Fruit fly (Drosophila melanogaster) Kc167 (cell line): Measurements from ENCODE around the gene Ugt36D1.

Experiments used
- Myc ChIP-seq: fragments of >200 bp; optimal IDR thresholded peaks from 2 replicates; lab custom pipeline; 2017; ENCODE audit warnings: missing external identifiers
- Sin3A ChIP-seq: fragments of >200 bp; optimal IDR thresholded peaks from 2 replicates; lab custom pipeline; 2018; ENCODE audit warnings: missing external identifiers
- h ChIP-seq: fragments of >200 bp; optimal IDR thresholded peaks from 3 replicates; lab custom pipeline; 2018; ENCODE audit warnings: missing external identifiers
- insv ChIP-seq: fragments of >200 bp; optimal IDR thresholded peaks from 3 replicates; lab custom pipeline; 2018; ENCODE audit warnings: missing external identifiers
- psq ChIP-seq: fragments of >200 bp; optimal IDR thresholded peaks from 2 replicates; lab custom pipeline; 2017; ENCODE audit warnings: missing external identifiers
- ttk ChIP-seq: sonication (Bioruptor generic); optimal IDR thresholded peaks from 2 replicates; lab custom pipeline; 2017; ENCODE audit warnings: missing external identifiers

Gene Ugt36D1

dm6 chr2L:18843560-18843959, 20.2 kb downstream of the Ugt36D1 start:
- no peak for TF ChIP-seq h (lab: Kevin White, UChicago)
- no peak for TF ChIP-seq Myc (lab: Kevin White, UChicago)
- TF ChIP-seq insv (lab: Kevin White, UChicago), result no peak

DNA sequence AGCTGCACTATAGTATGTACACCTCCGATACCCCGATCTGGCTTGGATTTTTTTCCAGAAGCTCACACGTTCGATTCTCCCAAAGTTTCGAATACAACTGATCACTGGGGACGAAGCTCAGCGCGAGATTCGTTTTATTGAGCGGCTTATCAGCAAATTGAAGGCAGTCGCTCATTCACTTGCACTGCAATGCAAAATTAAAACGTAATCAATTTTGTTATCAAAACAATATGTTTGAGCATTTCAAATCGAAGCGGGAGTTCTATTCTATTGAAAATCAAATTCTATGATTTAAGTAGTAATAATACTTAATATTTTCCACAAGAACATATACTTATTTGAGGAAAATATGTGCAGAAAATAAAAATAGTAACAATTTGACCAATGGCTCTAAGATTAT, 21.1 kb downstream of the Ugt36D1 start, which contains the start of gene CG33120:
CG33120 (minus strand) TSS at position 101 of the 400 bp plus-strand sequence.
- no peak for TF ChIP-seq ttk (lab: Kevin White, UChicago)
- TF ChIP-seq insv (lab: Kevin White, UChicago), result no peak
- TF ChIP-seq Sin3A (lab: Kevin White, UChicago), result no peak
- no peak for TF ChIP-seq Myc (lab: Kevin White, UChicago)
- no peak for TF ChIP-seq psq (lab: Kevin White, UChicago)
- TF ChIP-seq h (lab: Kevin White, UChicago), result no peak

dm6 chr2L:18844917-18845509, 21.7 kb downstream of the Ugt36D1 start, which contains the start of gene CG17321:
Gene CG17321 (plus strand): TSS chr2L:18845184.
- no peak for TF ChIP-seq psq (lab: Kevin White, UChicago)
- no peak for TF ChIP-seq ttk (lab: Kevin White, UChicago)
- TF ChIP-seq insv (lab: Kevin White, UChicago), result no peak
- TF ChIP-seq Sin3A (lab: Kevin White, UChicago), result no peak
- no peak for TF ChIP-seq h (lab: Kevin White, UChicago)
- no peak for TF ChIP-seq Myc (lab: Kevin White, UChicago)

DNA sequence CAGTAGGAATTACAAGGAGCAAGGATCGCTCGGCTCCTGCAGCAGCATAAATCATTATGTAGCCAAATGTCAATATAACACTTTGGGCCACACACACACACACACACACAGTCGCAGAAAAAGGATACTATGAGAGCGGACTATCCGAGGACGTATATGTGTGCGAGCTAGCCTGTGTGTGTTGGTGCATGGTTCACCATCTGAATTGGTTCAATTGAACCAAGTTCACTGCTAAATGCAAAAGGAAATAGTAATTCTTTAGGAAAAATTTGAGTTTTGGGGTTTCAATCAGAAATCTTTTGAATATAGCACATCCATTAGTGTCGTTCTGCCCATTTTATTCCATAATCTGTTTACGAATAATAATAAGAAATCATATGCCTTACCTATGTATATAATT, 22.8 kb downstream of the Ugt36D1 start:
- TF ChIP-seq Myc (lab: Kevin White, UChicago) (no peak), ttk (lab: Kevin White, UChicago) (no peak), psq (lab: Kevin White, UChicago) (no peak), h (lab: Kevin White, UChicago) (no peak), insv (lab: Kevin White, UChicago) (no peak), Sin3A (lab: Kevin White, UChicago) (no peak)

dm6 chr2L:18846843-18847242, 23.5 kb downstream of the Ugt36D1 start:
- no peak for TF ChIP-seq Myc (lab: Kevin White, UChicago)
- no peak for TF ChIP-seq ttk (lab: Kevin White, UChicago)

DNA sequence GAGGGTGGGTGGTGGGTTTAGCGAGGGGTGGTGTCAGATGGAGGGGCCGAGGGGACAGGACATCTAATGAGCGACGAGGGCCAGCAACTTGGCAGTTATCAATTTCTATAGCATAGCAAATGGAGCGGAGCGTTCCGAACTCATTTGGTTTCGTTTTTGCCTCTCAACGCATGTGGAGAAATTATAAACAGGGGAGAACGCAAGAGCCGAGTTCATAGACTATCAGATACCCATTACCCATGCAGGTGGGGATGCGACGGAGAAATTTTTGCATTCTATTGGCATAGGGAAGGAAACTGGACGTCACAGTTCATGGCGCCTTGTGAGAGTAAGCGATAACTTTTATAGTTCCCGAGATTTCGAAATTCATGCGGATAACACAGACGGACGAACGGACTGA, 28.9 kb downstream of the Ugt36D1 start:
- TF ChIP-seq psq (lab: Kevin White, UChicago) (no peak), Myc (lab: Kevin White, UChicago) (no peak), insv (lab: Kevin White, UChicago) (no peak), h (lab: Kevin White, UChicago) (no peak), ttk (lab: Kevin White, UChicago) (no peak), Sin3A (lab: Kevin White, UChicago) (no peak)

- no peak for TF ChIP-seq Myc (lab: Kevin White, UChicago)
- no peak for TF ChIP-seq insv (lab: Kevin White, UChicago)
Measured at dm6 chr2L:18857635-18858059, 34.3 kb downstream of the Ugt36D1 start.

DNA sequence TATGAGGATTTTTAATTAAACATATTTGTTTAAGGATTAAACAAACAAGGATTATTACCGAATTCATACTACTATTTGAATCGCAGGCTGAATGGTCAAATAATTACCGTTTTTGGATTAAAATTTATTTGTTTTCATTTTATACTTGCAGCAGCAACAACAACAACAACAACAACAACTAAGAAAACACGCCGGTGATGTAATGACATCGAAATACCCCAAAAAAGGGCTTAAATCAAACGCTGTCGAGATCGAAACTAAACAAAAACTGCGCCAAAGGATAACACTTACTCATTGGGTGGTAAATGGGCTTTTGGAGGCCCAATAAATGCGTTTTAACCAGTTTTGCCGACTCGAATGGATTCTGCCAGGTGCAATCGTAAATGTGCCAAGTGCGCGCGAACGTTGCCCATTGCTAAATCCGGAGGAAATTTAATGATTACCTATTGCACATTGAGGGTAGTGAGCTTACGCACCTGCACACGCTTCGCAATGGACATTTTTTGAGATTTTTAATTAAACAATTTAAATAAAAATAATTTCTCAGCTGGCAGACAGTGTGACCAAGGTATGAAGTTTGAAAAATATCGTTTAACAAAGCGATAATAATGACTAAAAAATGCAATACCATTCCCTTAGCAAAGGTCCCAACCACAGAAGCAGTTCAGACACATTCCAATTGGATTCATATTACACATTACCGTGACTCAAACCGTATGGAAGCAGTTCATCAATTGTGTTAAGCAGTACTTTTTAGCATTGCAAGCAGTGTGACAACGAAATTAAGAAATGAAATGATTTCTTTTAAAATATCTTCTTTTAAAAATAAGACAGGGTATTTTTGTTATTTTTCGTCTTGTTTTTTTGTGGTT, 35.5 kb downstream of the Ugt36D1 start, which contains the start of the genes CG10602 and mRpL13:
CG10602 (minus strand) TSS at position 588 of the 872 bp plus-strand sequence.
mRpL13 (minus strand) TSS at position 588 of the 872 bp plus-strand sequence.
- no peak for TF ChIP-seq h (lab: Kevin White, UChicago)
- TF ChIP-seq ttk (lab: Kevin White, UChicago), result no peak
- no peak for TF ChIP-seq Sin3A (lab: Kevin White, UChicago)
- TF ChIP-seq Myc (lab: Kevin White, UChicago), result no peak
- TF ChIP-seq psq (lab: Kevin White, UChicago), result no peak
- TF ChIP-seq insv (lab: Kevin White, UChicago), result no peak

- no peak for TF ChIP-seq ttk (lab: Kevin White, UChicago)
- no peak for TF ChIP-seq insv (lab: Kevin White, UChicago)
- no peak for TF ChIP-seq h (lab: Kevin White, UChicago)
- no peak for TF ChIP-seq psq (lab: Kevin White, UChicago)
- no peak for TF ChIP-seq Sin3A (lab: Kevin White, UChicago)
Measured at dm6 chr2L:18860920-18861319, 37.6 kb downstream of the Ugt36D1 start.

- no peak for TF ChIP-seq psq (lab: Kevin White, UChicago)
- no peak for TF ChIP-seq Sin3A (lab: Kevin White, UChicago)
- TF ChIP-seq ttk (lab: Kevin White, UChicago), result no peak
- TF ChIP-seq insv (lab: Kevin White, UChicago), result no peak
- TF ChIP-seq Myc (lab: Kevin White, UChicago), result no peak
- TF ChIP-seq h (lab: Kevin White, UChicago), result no peak
Measured at dm6 chr2L:18864093-18864492, 40.7 kb downstream of the Ugt36D1 start.

DNA sequence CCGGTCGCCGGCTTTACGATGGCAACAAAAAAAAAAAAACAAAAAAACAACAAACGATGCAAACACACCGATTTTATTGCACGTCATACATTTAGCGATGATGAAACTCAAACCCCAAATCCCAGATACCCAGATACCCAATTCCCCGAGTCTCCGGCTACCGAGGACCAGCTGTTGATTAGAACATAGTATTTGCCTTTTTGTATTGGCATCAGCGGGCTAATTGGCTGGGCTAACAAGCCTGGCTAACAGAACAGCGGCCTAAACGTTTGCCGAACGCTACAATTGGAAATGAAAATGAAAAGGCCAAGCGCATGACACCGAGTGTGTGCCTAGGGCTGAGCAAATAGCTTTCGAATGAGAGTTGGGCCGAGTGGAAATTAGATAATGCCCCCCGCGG, 41.6 kb downstream of the Ugt36D1 start:
- TF ChIP-seq Myc (lab: Kevin White, UChicago) (no peak), ttk (lab: Kevin White, UChicago) (no peak), psq (lab: Kevin White, UChicago) (no peak), insv (lab: Kevin White, UChicago) (no peak), Sin3A (lab: Kevin White, UChicago) (no peak), h (lab: Kevin White, UChicago) (no peak)
